Fruit fly (Drosophila melanogaster): Measurements from ENCODE around the gene crim.

crim gene

dm6 chr3L:11707978-11708632 lies 3.1 kb downstream of the crim start, which contains the start of gene CG11658 (continued):
- TF ChIP-seq CG1529 (GFP tag; optimal IDR thresholded peaks at IDR 0.05) (no peak), CG7271 (tag; optimal IDR thresholded peaks at IDR 0.05) (no peak), CG13624 (GFP tag; optimal IDR thresholded peaks at IDR 0.05) (peak; percentile 74), sima (GFP tag; optimal IDR thresholded peaks at IDR 0.05) (no peak), sd (tag; optimal IDR thresholded peaks at IDR 0.05) (peak; percentile 8), CG12104 (GFP tag; optimal IDR thresholded peaks at IDR 0.05) (no peak), CG7928 (GFP tag; optimal IDR thresholded peaks at IDR 0.05) (no peak), hb (GFP tag; IDR thresholded peaks at IDR 0.05; ENCODE audit: partially characterized antibody) (no peak), ci (GFP tag; IDR thresholded peaks at IDR 0.05) (peak; percentile 26), ewg (GFP tag; optimal IDR thresholded peaks at IDR 0.05) (no peak), CG11695 (GFP tag; IDR thresholded peaks at IDR 0.05) (0 out of 3 replicates have a peak, but pooled peaks have one; percentile 13), CG17385 (GFP tag; optimal IDR thresholded peaks at IDR 0.05) (no peak), CG4730 (GFP tag; IDR thresholded peaks at IDR 0.05) (no peak), CG10267 (tag; optimal IDR thresholded peaks at IDR 0.05) (no peak), Atf-2 (GFP tag; optimal IDR thresholded peaks at IDR 0.05) (no peak), fu2 (GFP tag; optimal IDR thresholded peaks at IDR 0.05) (no peak), CG2202 (tag; optimal IDR thresholded peaks at IDR 0.05) (no peak), ara (GFP tag; IDR thresholded peaks at IDR 0.05) (no peak), ATbp (GFP tag; optimal IDR thresholded peaks at IDR 0.05) (peak; percentile 2), nau (GFP tag; optimal IDR thresholded peaks at IDR 0.05) (peak; percentile 43), lbe (GFP tag; optimal IDR thresholded peaks at IDR 0.05) (no peak), chn (GFP tag; optimal IDR thresholded peaks at IDR 0.05) (no peak), CG7556 (GFP tag; optimal IDR thresholded peaks at IDR 0.05) (peak; percentile 13), CG17359 (tag; optimal IDR thresholded peaks at IDR 0.05) (peak; percentile 3), Nf-YC (tag; optimal IDR thresholded peaks at IDR 0.05) (peak; percentile 40), Usf (GFP tag; optimal IDR thresholded peaks at IDR 0.05) (no peak), z (GFP tag; IDR thresholded peaks at IDR 0.05) (no peak), nerfin-1 (tag; optimal IDR thresholded peaks at IDR 0.05) (no peak), Opbp (GFP tag; IDR thresholded peaks at IDR 0.05; ENCODE audit: partially characterized antibody) (no peak; the same call in 2 of the 3 replicates), kah (GFP tag; optimal IDR thresholded peaks at IDR 0.05) (peak; percentile 13), sqz (GFP tag; optimal IDR thresholded peaks at IDR 0.05) (no peak), ato (GFP tag; IDR thresholded peaks at IDR 0.05; ENCODE audit: partially characterized antibody) (no peak; the same call in 1 of the 2 replicates), H2.0 (GFP tag; IDR thresholded peaks at IDR 0.05) (no peak), hth (optimal IDR thresholded peaks at IDR 0.05) (no peak), ttk (GFP tag; IDR thresholded peaks at IDR 0.05) (no peak), CG8359 (GFP tag; optimal IDR thresholded peaks at IDR 0.05; ENCODE audit: borderline replicate concordance) (no peak), MTF-1 (GFP tag; optimal IDR thresholded peaks at IDR 0.05; ENCODE audit: borderline replicate concordance) (no peak), TFAM (GFP tag; optimal IDR thresholded peaks at IDR 0.05) (no peak), trem (tag; optimal IDR thresholded peaks at IDR 0.05) (no peak), CG7839 (tag; optimal IDR thresholded peaks at IDR 0.05) (no peak), Dip2 (GFP tag; IDR thresholded peaks at IDR 0.05) (no peak), bcd (GFP tag; optimal IDR thresholded peaks at IDR 0.05) (no peak), Lhr (GFP tag; optimal IDR thresholded peaks at IDR 0.05) (no peak), CG2199 (GFP tag; IDR thresholded peaks at IDR 0.05) (no peak), nmo (GFP tag; optimal IDR thresholded peaks at IDR 0.05) (no peak), Atf3 (GFP tag; optimal IDR thresholded peaks at IDR 0.05) (no peak), salm (tag; optimal IDR thresholded peaks at IDR 0.05) (no peak), CG12219 (GFP tag; optimal IDR thresholded peaks at IDR 0.05) (no peak), otp (GFP tag; IDR thresholded peaks at IDR 0.05) (no peak; the same call in 2 of the 3 replicates), CG16863 (GFP tag; optimal IDR thresholded peaks at IDR 0.05) (no peak)

Data from whole organism, embryonic.